Worm (Caenorhabditis elegans) whole organism, L3 larva: Measurements from ENCODE around the gene C14F11.4.

Experiments
- ZK546.5 ChIP-seq: sonication (generic microtip); optimal IDR thresholded peaks from 2 replicates; lab custom pipeline; 2017; ENCODE audit warnings: missing biosample characterization, missing genetic modification characterization
- aly-2 ChIP-seq: fragments of 150-350 bp; optimal IDR thresholded peaks from 2 replicates; lab custom pipeline; 2014; ENCODE audit warnings: missing biosample characterization, missing genetic modification characterization
- ama-1 ChIP-seq: fragments of 150-350 bp; optimal IDR thresholded peaks from 2 replicates; lab custom pipeline; 2018
- ceh-16 ChIP-seq: sonication (generic microtip); optimal IDR thresholded peaks from 2 replicates; lab custom pipeline; 2017; ENCODE audit warnings: missing biosample characterization, missing genetic modification characterization
- egl-5 ChIP-seq: fragments of 150-350 bp; optimal IDR thresholded peaks from 2 replicates; lab custom pipeline; 2017; ENCODE audit warnings: missing biosample characterization, missing genetic modification reagents, missing genetic modification characterization, inconsistent platforms
- elt-2 ChIP-seq: sonication (generic microtip); optimal IDR thresholded peaks from 2 replicates; lab custom pipeline; 2016; ENCODE audit warnings: missing genetic modification reagents, mild to moderate bottlenecking, missing genetic modification characterization, missing compliant biosample characterization
- fkh-10 ChIP-seq: sonication (generic microtip); optimal IDR thresholded peaks from 2 replicates; lab custom pipeline; 2017; ENCODE audit warnings: missing biosample characterization, missing genetic modification reagents, missing genetic modification characterization
- lin-39 ChIP-seq: fragments of 150-350 bp; optimal IDR thresholded peaks from 2 replicates; lab custom pipeline; 2018; ENCODE audit warnings: missing biosample characterization, missing genetic modification reagents, missing genetic modification characterization
- mdl-1 ChIP-seq: fragments of 150-350 bp; optimal IDR thresholded peaks from 2 replicates; lab custom pipeline; 2014; ENCODE audit warnings: missing biosample characterization, missing genetic modification characterization
- nfya-1 ChIP-seq: sonication (generic microtip); optimal IDR thresholded peaks from 2 replicates; lab custom pipeline; 2017; ENCODE audit warnings: missing genetic modification characterization, mild to moderate bottlenecking, missing compliant biosample characterization, antibody characterized with exemption, moderate library complexity; ENCODE audit not compliant: insufficient read depth
- nhr-25 ChIP-seq: sonication (generic microtip); optimal IDR thresholded peaks from 2 replicates; lab custom pipeline; 2017; ENCODE audit warnings: missing biosample characterization, missing genetic modification characterization
- nhr-28 ChIP-seq: fragments of 150-350 bp; optimal IDR thresholded peaks from 2 replicates; lab custom pipeline; 2014; ENCODE audit warnings: missing biosample characterization, missing genetic modification characterization
- nhr-43 ChIP-seq: sonication (generic microtip); optimal IDR thresholded peaks from 2 replicates; lab custom pipeline; 2016; ENCODE audit warnings: mild to moderate bottlenecking, missing genetic modification characterization, missing compliant biosample characterization; ENCODE audit not compliant: poor library complexity, severe bottlenecking
- nhr-67 ChIP-seq: fragments of 150-350 bp; optimal IDR thresholded peaks from 2 replicates; lab custom pipeline; 2014; ENCODE audit warnings: missing biosample characterization, missing genetic modification characterization
- nhr-76 ChIP-seq: fragments of 150-350 bp; sonication (generic microtip); optimal IDR thresholded peaks from 5 replicates; lab custom pipeline; 2014; ENCODE audit warnings: missing biosample characterization, missing genetic modification characterization
- pha-4 ChIP-seq: fragments of 150-350 bp; optimal IDR thresholded peaks from 2 replicates; lab custom pipeline; 2014; ENCODE audit warnings: missing biosample characterization, missing genetic modification reagents, missing genetic modification characterization
- pqm-1 ChIP-seq: fragments of 150-350 bp; optimal IDR thresholded peaks from 2 replicates; lab custom pipeline; 2017; ENCODE audit warnings: missing biosample characterization, missing genetic modification characterization, inconsistent platforms
- snpc-4 ChIP-seq: fragments of 150-350 bp; optimal IDR thresholded peaks from 2 replicates; lab custom pipeline; 2014; ENCODE audit warnings: missing biosample characterization, missing genetic modification characterization
- tbx-2 ChIP-seq: sonication (generic microtip); optimal IDR thresholded peaks from 2 replicates; lab custom pipeline; 2016; ENCODE audit warnings: mild to moderate bottlenecking, missing genetic modification characterization, missing compliant biosample characterization
- zag-1 ChIP-seq: fragments of 150-350 bp; optimal IDR thresholded peaks from 2 replicates; lab custom pipeline; 2014; ENCODE audit warnings: missing biosample characterization, missing genetic modification characterization

C14F11.4 gene

ce11 chrX:6184709-6185108, 48.1 kb downstream of the C14F11.4 start, which contains the start of gene T13C5.2:
TSS of gene T13C5.2 (plus strand) at chrX:6185009.
- TF ChIP-seq zag-1 (tag; lab: Kevin White, UChicago) (no peak), elt-2 (no peak), nhr-28 (tag; lab: Kevin White, UChicago) (no peak), lin-39 (tag; lab: Kevin White, UChicago) (no peak), ceh-16 (tag; lab: Kevin White, UChicago) (no peak), snpc-4 (tag; lab: Kevin White, UChicago) (no peak), pqm-1 (tag; lab: Kevin White, UChicago) (no peak), nhr-43 (no peak), aly-2 (tag; lab: Kevin White, UChicago) (no peak), mdl-1 (tag; lab: Kevin White, UChicago) (no peak), nhr-76 (tag; lab: Kevin White, UChicago) (no peak), egl-5 (no peak), nhr-25 (tag; lab: Kevin White, UChicago) (no peak), tbx-2 (tag; lab: Kevin White, UChicago) (no peak), ama-1 (lab: Kevin White, UChicago) (no peak), nhr-67 (tag; lab: Kevin White, UChicago) (no peak), ZK546.5 (tag; lab: Kevin White, UChicago) (no peak), pha-4 (tag; lab: Kevin White, UChicago) (no peak), nfya-1 (tag; lab: Kevin White, UChicago) (no peak), fkh-10 (no peak)
